Worm (Caenorhabditis elegans) whole organism, L4 larva: ENCODE data around the gene B0491.6.
A peak's percentile ranks its signal among the peaks of the same experiment; 100 is the strongest.

Experiments
- F26F4.8 ChIP-seq: fragments of 200-800 bp; sonication (Bioruptor generic); conservative IDR thresholded peaks from 2 replicates; pipeline ENCODE4 v1.3.6; 2022; ENCODE audit warnings: missing genetic modification characterization, missing compliant biosample characterization
- F37D6.2 ChIP-seq: sonication (generic microtip); optimal IDR thresholded peaks from 2 replicates; lab custom pipeline; 2016; ENCODE audit warnings: mild to moderate bottlenecking, missing genetic modification characterization, missing compliant biosample characterization
- F49E8.2 ChIP-seq: sonication (generic microtip); optimal IDR thresholded peaks from 2 replicates; lab custom pipeline; 2016; ENCODE audit warnings: missing compliant biosample characterization, mild to moderate bottlenecking, missing genetic modification characterization, borderline replicate concordance
- T26A8.4 ChIP-seq: fragments of 200-800 bp; sonication (Bioruptor generic); IDR thresholded peaks from 2 replicates; pipeline ENCODE4 v1.3.6; 2022; ENCODE audit warnings: missing genetic modification characterization, missing compliant biosample characterization
- Y105C5A.15 ChIP-seq: fragments of 200-800 bp; sonication (Bioruptor generic); IDR thresholded peaks from 2 replicates; pipeline ENCODE4 v1.3.6; 2022; ENCODE audit warnings: missing genetic modification characterization, missing compliant biosample characterization
- Y5F2A.4 ChIP-seq: fragments of 200-800 bp; sonication (Bioruptor generic); optimal IDR thresholded peaks from 2 replicates; lab custom pipeline; 2018; ENCODE audit warnings: mild to moderate bottlenecking, missing genetic modification characterization, missing compliant biosample characterization
- Y75B8A.6 ChIP-seq: fragments of 200-800 bp; sonication (Bioruptor generic); IDR thresholded peaks from 2 replicates; pipeline ENCODE4 v1.3.6; 2022; ENCODE audit warnings: missing genetic modification reagents, missing genetic modification characterization, missing compliant biosample characterization
- ZK337.2 ChIP-seq: fragments of 200-800 bp; sonication (Bioruptor generic); IDR thresholded peaks from 2 replicates; pipeline ENCODE4 v1.3.6; 2022; ENCODE audit warnings: missing genetic modification reagents, missing genetic modification characterization, missing compliant biosample characterization
- ZK546.5 ChIP-seq, 2 experiments: sonication (generic microtip); optimal IDR thresholded peaks; 2 replicates each; lab custom pipeline; 2017; ENCODE audit warnings: missing biosample characterization in 2 of 2, missing genetic modification characterization in 2 of 2
- aha-1 ChIP-seq: fragments of 150-350 bp; peaks from one replicate; lab custom pipeline; 2014; ENCODE audit warnings: missing biosample characterization, missing genetic modification characterization
- aly-2 ChIP-seq: sonication (generic microtip); optimal IDR thresholded peaks from 2 replicates; lab custom pipeline; 2018; ENCODE audit warnings: missing biosample characterization, missing genetic modification characterization
- ama-1 ChIP-seq: fragments of 150-350 bp; optimal IDR thresholded peaks from 2 replicates; lab custom pipeline; 2014; ENCODE audit warnings: inconsistent platforms, mixed read lengths
- arid-1 ChIP-seq: fragments of 200-800 bp; sonication (Bioruptor generic); conservative IDR thresholded peaks from 2 replicates; pipeline ENCODE4 v1.3.6; 2022; ENCODE audit warnings: missing genetic modification reagents, missing genetic modification characterization, missing compliant biosample characterization
- ceh-20 ChIP-seq: fragments of 200-800 bp; sonication (Bioruptor generic); IDR thresholded peaks from 2 replicates; pipeline ENCODE4 v1.3.6; 2022; ENCODE audit warnings: missing genetic modification reagents, missing genetic modification characterization, missing compliant biosample characterization
- ceh-62 ChIP-seq: sonication (generic microtip); optimal IDR thresholded peaks from 2 replicates; lab custom pipeline; 2017; ENCODE audit warnings: missing biosample characterization, missing genetic modification characterization
- daf-12 ChIP-seq: fragments of 150-350 bp; optimal IDR thresholded peaks from 2 replicates; lab custom pipeline; 2014; ENCODE audit warnings: missing biosample characterization, missing genetic modification reagents, missing genetic modification characterization
- daf-8 ChIP-seq: fragments of 200-800 bp; sonication (Bioruptor generic); IDR thresholded peaks from 2 replicates; pipeline ENCODE4 v1.3.6; 2022; ENCODE audit warnings: missing genetic modification characterization, missing compliant biosample characterization
- dmd-6 ChIP-seq: fragments of 200-800 bp; sonication (Bioruptor generic); IDR thresholded peaks from 2 replicates; pipeline ENCODE4 v1.3.6; 2022; ENCODE audit warnings: missing genetic modification reagents, missing genetic modification characterization, missing compliant biosample characterization
- dmd-8 ChIP-seq: fragments of 200-800 bp; sonication (Bioruptor generic); IDR thresholded peaks from 2 replicates; pipeline ENCODE4 v1.3.6; 2022; ENCODE audit warnings: missing genetic modification characterization, missing compliant biosample characterization
- duxl-1 ChIP-seq: sonication (generic microtip); optimal IDR thresholded peaks from 2 replicates; lab custom pipeline; 2016; ENCODE audit warnings: mild to moderate bottlenecking, missing genetic modification characterization, moderate library complexity, missing compliant biosample characterization; ENCODE audit not compliant: poor library complexity
- dve-1 ChIP-seq: sonication (generic microtip); optimal IDR thresholded peaks from 2 replicates; lab custom pipeline; 2017; ENCODE audit warnings: antibody characterized with exemption, mild to moderate bottlenecking, missing genetic modification characterization, missing compliant biosample characterization; ENCODE audit not compliant: insufficient read depth
- egl-27 ChIP-seq: sonication (generic microtip); optimal IDR thresholded peaks from 3 replicates; lab custom pipeline; 2017; ENCODE audit warnings: missing biosample characterization, missing genetic modification reagents, missing genetic modification characterization
- fkh-10 ChIP-seq: fragments of 150-350 bp; optimal IDR thresholded peaks from 2 replicates; lab custom pipeline; 2014; ENCODE audit warnings: missing biosample characterization, missing genetic modification reagents, missing genetic modification characterization
- hif-1 ChIP-seq, 2 experiments: sonication (generic microtip); optimal IDR thresholded peaks; 2 replicates each; lab custom pipeline; 2016 to 2017; ENCODE audit warnings: missing compliant biosample characterization in 2 of 2, missing genetic modification characterization in 2 of 2, missing genetic modification reagents in 2 of 2, missing genotype in 2 of 2, mild to moderate bottlenecking in 1 of 2
- lin-1 ChIP-seq: fragments of 200-800 bp; sonication (Bioruptor generic); IDR thresholded peaks from 2 replicates; pipeline ENCODE4 v1.3.6; 2022; ENCODE audit warnings: missing genetic modification reagents, missing genetic modification characterization, missing compliant biosample characterization
- lin-29 ChIP-seq: fragments of 200-800 bp; sonication (Bioruptor generic); IDR thresholded peaks from 2 replicates; pipeline ENCODE4 v1.3.6; 2022; ENCODE audit warnings: missing genetic modification reagents, missing genetic modification characterization, missing compliant biosample characterization
- lin-38 ChIP-seq: fragments of 200-800 bp; sonication (Bioruptor generic); IDR thresholded peaks from 2 replicates; pipeline ENCODE4 v1.3.6; 2022; ENCODE audit warnings: missing genetic modification reagents, missing genetic modification characterization, missing compliant biosample characterization
- lin-39 ChIP-seq: fragments of 150-350 bp; optimal IDR thresholded peaks from 2 replicates; lab custom pipeline; 2014; ENCODE audit warnings: missing biosample characterization, missing genetic modification reagents, missing genetic modification characterization
- madf-9 ChIP-seq: fragments of 200-800 bp; sonication (Bioruptor generic); conservative IDR thresholded peaks from 2 replicates; pipeline ENCODE4 v1.3.6; 2022; ENCODE audit warnings: missing genetic modification reagents, missing genetic modification characterization, missing compliant biosample characterization
- mep-1 ChIP-seq: fragments of 150-350 bp; sonication (generic microtip); optimal IDR thresholded peaks from 3 replicates; lab custom pipeline; 2014; ENCODE audit warnings: missing biosample characterization, missing genetic modification characterization
- nhr-10 ChIP-seq: fragments of 150-350 bp; optimal IDR thresholded peaks from 2 replicates; lab custom pipeline; 2014; ENCODE audit warnings: missing biosample characterization, missing genetic modification characterization
- nhr-237 ChIP-seq: sonication (generic microtip); optimal IDR thresholded peaks from 2 replicates; lab custom pipeline; 2017; ENCODE audit warnings: missing biosample characterization, missing genetic modification characterization
- nhr-28 ChIP-seq: fragments of 150-350 bp; optimal IDR thresholded peaks from 2 replicates; lab custom pipeline; 2014; ENCODE audit warnings: missing biosample characterization, missing genetic modification characterization
- nhr-41 ChIP-seq: fragments of 200-800 bp; sonication (Bioruptor generic); IDR thresholded peaks from 2 replicates; pipeline ENCODE4 v1.3.6; 2022; ENCODE audit warnings: missing genetic modification reagents, missing genetic modification characterization, missing compliant biosample characterization
- nhr-42 ChIP-seq: fragments of 200-800 bp; sonication (Bioruptor generic); IDR thresholded peaks from 2 replicates; pipeline ENCODE4 v1.3.6; 2022; ENCODE audit warnings: missing genetic modification characterization, missing compliant biosample characterization
- nhr-48 ChIP-seq: sonication (generic microtip); optimal IDR thresholded peaks from 2 replicates; lab custom pipeline; 2016; ENCODE audit warnings: mild to moderate bottlenecking, missing genetic modification characterization, missing compliant biosample characterization
- nhr-6 ChIP-seq: fragments of 150-350 bp; optimal IDR thresholded peaks from 2 replicates; lab custom pipeline; 2014; ENCODE audit warnings: missing biosample characterization, missing genetic modification characterization
- nhr-77 ChIP-seq: fragments of 150-350 bp; optimal IDR thresholded peaks from 2 replicates; lab custom pipeline; 2014; ENCODE audit warnings: missing biosample characterization, missing genetic modification characterization
- php-3 ChIP-seq: fragments of 200-800 bp; sonication (Bioruptor generic); IDR thresholded peaks from 2 replicates; pipeline ENCODE4 v1.3.6; 2022; ENCODE audit warnings: missing genetic modification reagents, missing genetic modification characterization, missing compliant biosample characterization
- saeg-2 ChIP-seq: fragments of 200-800 bp; sonication (Bioruptor generic); IDR thresholded peaks from 2 replicates; pipeline ENCODE4 v1.3.6; 2022; ENCODE audit warnings: missing genetic modification reagents, missing genetic modification characterization, missing compliant biosample characterization
- set-16 ChIP-seq: fragments of 200-800 bp; sonication (Bioruptor generic); IDR thresholded peaks from 2 replicates; pipeline ENCODE4 v1.3.6; 2022; ENCODE audit warnings: missing genetic modification reagents, missing genetic modification characterization, missing compliant biosample characterization
- snpc-1.2 ChIP-seq: fragments of 200-800 bp; sonication (Bioruptor generic); IDR thresholded peaks from 2 replicates; pipeline ENCODE4 v1.3.6; 2022; ENCODE audit warnings: missing genetic modification reagents, missing genetic modification characterization, missing compliant biosample characterization
- snpc-4 ChIP-seq: fragments of 150-350 bp; optimal IDR thresholded peaks from 2 replicates; lab custom pipeline; 2014; ENCODE audit warnings: missing biosample characterization, missing genetic modification characterization
- spr-3 ChIP-seq: fragments of 200-800 bp; sonication (Bioruptor generic); optimal IDR thresholded peaks from 2 replicates; lab custom pipeline; 2018; ENCODE audit warnings: mild to moderate bottlenecking, missing genetic modification characterization, missing compliant biosample characterization
- tag-97 ChIP-seq: fragments of 200-800 bp; sonication (Bioruptor generic); IDR thresholded peaks from 2 replicates; pipeline ENCODE4 v1.3.6; 2022; ENCODE audit warnings: missing genetic modification characterization, missing compliant biosample characterization
- tra-1 ChIP-seq: fragments of 200-800 bp; sonication (Bioruptor generic); IDR thresholded peaks from 2 replicates; pipeline ENCODE4 v1.3.6; 2022; ENCODE audit warnings: missing genetic modification reagents, missing genetic modification characterization, missing compliant biosample characterization
- unc-39 ChIP-seq: sonication (generic microtip); optimal IDR thresholded peaks from 2 replicates; lab custom pipeline; 2017; ENCODE audit warnings: missing biosample characterization, missing genetic modification characterization
- vab-7 ChIP-seq: fragments of 200-800 bp; sonication (Bioruptor generic); IDR thresholded peaks from 2 replicates; pipeline ENCODE4 v1.3.6; 2022; ENCODE audit warnings: missing genetic modification reagents, missing genetic modification characterization, missing compliant biosample characterization
- zfp-2 ChIP-seq: sonication (generic microtip); optimal IDR thresholded peaks from 2 replicates; lab custom pipeline; 2016; ENCODE audit warnings: mild to moderate bottlenecking, missing genetic modification characterization, missing compliant biosample characterization
- zfp-3 ChIP-seq: fragments of 200-800 bp; sonication (Bioruptor generic); conservative IDR thresholded peaks from 2 replicates; pipeline ENCODE4 v1.3.6; 2022; ENCODE audit warnings: missing genetic modification reagents, missing genetic modification characterization, missing compliant biosample characterization
- zip-11 ChIP-seq: fragments of 200-800 bp; sonication (Bioruptor generic); IDR thresholded peaks from 2 replicates; pipeline ENCODE4 v1.3.6; 2022; ENCODE audit warnings: missing genetic modification characterization, missing compliant biosample characterization
- ztf-7 ChIP-seq: fragments of 150-350 bp; optimal IDR thresholded peaks from 2 replicates; lab custom pipeline; 2014; ENCODE audit warnings: missing biosample characterization, missing genetic modification characterization

The B0491.6 gene

DNA sequence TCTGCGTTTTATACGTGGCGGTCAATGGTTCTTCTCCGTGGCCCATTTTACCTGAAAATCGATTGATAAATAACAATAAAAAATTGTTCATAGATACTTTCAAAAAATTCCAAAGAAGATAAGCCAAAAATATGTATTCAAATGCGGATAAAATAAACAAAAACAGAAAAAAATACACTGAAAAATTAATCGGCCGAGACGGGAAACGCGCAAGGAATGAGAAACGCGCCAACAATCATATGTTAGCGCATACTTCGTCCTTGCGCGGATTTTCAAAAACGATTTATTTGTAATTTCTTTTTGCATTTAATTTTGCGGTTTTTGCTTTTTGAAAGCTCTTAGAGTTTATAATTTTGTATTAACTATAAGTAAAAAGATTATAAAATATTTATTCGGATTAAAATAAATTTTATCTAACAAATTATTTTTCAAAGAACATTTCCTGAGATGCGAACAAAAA is 2.5 kb downstream of the B0491.6 start, which contains the start of gene nduf-11 (continued):
- TF ChIP-seq set-16 (GFP tag; lab: Robert Waterston, UW) (no peak), lin-29 (0 out of 2 replicates have a peak, but pooled peaks have one; percentile 41), snpc-4 (tag; lab: Kevin White, UChicago) (no peak), zip-11 (GFP tag; lab: Robert Waterston, UW) (no peak), nhr-6 (peak; percentile 75), tra-1 (GFP tag; lab: Robert Waterston, UW) (no peak), zfp-3 (GFP tag; lab: Robert Waterston, UW) (peak; percentile 58; the same call in 1 of the 2 replicates), aha-1 (tag; lab: Kevin White, UChicago) (peak; percentile 96), nhr-237 (no peak), madf-9 (no peak), saeg-2 (GFP tag; lab: Robert Waterston, UW) (no peak), F37D6.2 (tag; lab: Kevin White, UChicago) (peak; percentile 68), dmd-8 (GFP tag; lab: Robert Waterston, UW) (no peak), mep-1 (tag; lab: Kevin White, UChicago) (peak; percentile 89), nhr-42 (GFP tag; lab: Robert Waterston, UW) (peak; percentile 25; the same call in 1 of the 2 replicates), F26F4.8 (GFP tag; lab: Robert Waterston, UW) (no peak), Y105C5A.15 (GFP tag; lab: Robert Waterston, UW) (no peak), lin-1 (GFP tag; lab: Robert Waterston, UW) (no peak), nhr-48 (tag; lab: Kevin White, UChicago) (peak; percentile 51), tag-97 (GFP tag; lab: Robert Waterston, UW) (no peak), ztf-7 (peak; percentile 48), ceh-62 (no peak), arid-1 (GFP tag; lab: Robert Waterston, UW) (no peak), ZK337.2 (GFP tag; lab: Robert Waterston, UW) (no peak), daf-8 (GFP tag; lab: Robert Waterston, UW) (no peak), duxl-1 (tag; lab: Kevin White, UChicago) (peak; percentile 55), ZK546.5 (tag; optimal IDR thresholded peaks at IDR 0.05; lab: Kevin White, UChicago) (no peak), F49E8.2 (peak; percentile 41), dve-1 (tag; lab: Kevin White, UChicago) (peak; percentile 84), nhr-28 (peak; percentile 51), ceh-20 (GFP tag; lab: Robert Waterston, UW) (peak; percentile 72), aly-2 (tag; lab: Kevin White, UChicago) (no peak), Y75B8A.6 (GFP tag; lab: Robert Waterston, UW) (no peak), nhr-77 (tag; lab: Kevin White, UChicago) (peak; percentile 76), dmd-6 (GFP tag; lab: Robert Waterston, UW) (peak; percentile 63), ama-1 (lab: Kevin White, UChicago) (peak; percentile 18), Y5F2A.4 (GFP tag; lab: Kevin White, UChicago) (no peak), spr-3 (GFP tag; lab: Kevin White, UChicago) (peak; percentile 27), lin-38 (GFP tag; lab: Robert Waterston, UW) (peak; percentile 90), vab-7 (GFP tag; lab: Robert Waterston, UW) (no peak), nhr-10 (no peak), egl-27 (tag; lab: Kevin White, UChicago) (no peak), T26A8.4 (GFP tag; lab: Robert Waterston, UW) (peak; percentile 80), zfp-2 (tag; lab: Kevin White, UChicago) (no peak), hif-1 (tag; optimal IDR thresholded peaks at IDR 0.05; lab: Kevin White, UChicago) (peak in 1 of 2 experiments; percentile 42), unc-39 (no peak), php-3 (GFP tag; lab: Robert Waterston, UW) (no peak), fkh-10 (GFP tag; lab: Kevin White, UChicago) (peak; percentile 29), daf-12 (no peak), snpc-1.2 (0 out of 2 replicates have a peak, but pooled peaks have one; percentile 28), lin-39 (no peak), nhr-41 (GFP tag; lab: Robert Waterston, UW) (no peak)
